Worm (Caenorhabditis elegans): Measurements from ENCODE around the gene C45H4.14.

ce11 chrV:2121910-2122362, 37.3 kb downstream of the C45H4.14 start, which contains the start of gene F22F7.8:
- TF ChIP-seq aly-2 (tag; optimal IDR thresholded peaks at IDR 0.05) = no peak
- no peak for TF ChIP-seq ZK546.5 (tag; optimal IDR thresholded peaks at IDR 0.05)
- TF ChIP-seq nhr-23 (tag; optimal IDR thresholded peaks at IDR 0.05) = no peak
- TF ChIP-seq lin-39 (tag; optimal IDR thresholded peaks at IDR 0.05) = no peak
- TF ChIP-seq nhr-11 (tag; optimal IDR thresholded peaks at IDR 0.05) = no peak
- no peak for TF ChIP-seq mdl-1 (tag; optimal IDR thresholded peaks at IDR 0.05)
- no peak for TF ChIP-seq nhr-237 (tag; optimal IDR thresholded peaks at IDR 0.05)

Measured in whole organism, L3 larva.